Fruit fly (Drosophila melanogaster): ENCODE results near the gene Gsc.

Gsc gene

dm6 chr2L:542338-542967 lies 52.0 kb downstream of the Gsc start, which contains the start of gene lwr:
Gene lwr, minus strand, starts transcription at chr2L:542580.
- TF ChIP-seq ttk (optimal IDR thresholded peaks at IDR 0.05) (no peak), psq (optimal IDR thresholded peaks at IDR 0.05) (no peak), Sin3A (optimal IDR thresholded peaks at IDR 0.05) (no peak), insv (optimal IDR thresholded peaks at IDR 0.05) (no peak), Myc (optimal IDR thresholded peaks at IDR 0.05) (no peak), h (optimal IDR thresholded peaks at IDR 0.05) (no peak)

DNA sequence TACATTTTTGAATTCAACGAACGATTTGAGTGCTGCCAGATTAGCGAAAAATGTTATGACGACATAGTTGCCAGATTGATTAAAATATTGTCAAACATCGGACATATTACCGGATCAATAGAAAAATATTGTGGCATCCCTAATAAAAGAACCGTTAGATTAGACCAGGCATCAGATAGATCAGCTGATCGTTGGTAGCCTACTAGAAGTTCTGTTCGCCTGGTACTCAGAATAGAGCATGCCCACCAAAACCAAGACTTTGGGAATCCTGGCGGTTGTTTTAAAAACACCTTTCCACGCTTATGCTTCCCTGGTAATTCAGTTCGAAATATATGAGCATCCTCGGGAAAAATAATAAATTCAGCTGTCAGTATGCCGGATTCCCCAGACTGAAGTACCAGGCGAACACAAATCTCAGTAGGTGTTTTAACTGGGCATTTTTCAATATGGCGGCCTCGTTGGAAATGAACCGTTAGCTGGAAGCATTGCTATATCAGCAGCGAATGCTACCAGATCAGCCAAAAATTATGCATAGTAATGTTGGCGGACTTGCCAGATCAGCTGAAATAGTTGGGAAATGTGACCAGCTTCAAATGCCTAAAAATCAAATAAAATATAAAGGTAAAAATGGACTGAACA lies 53.8 kb downstream of the Gsc start:
- TF ChIP-seq ttk (optimal IDR thresholded peaks at IDR 0.05) (no peak), psq (optimal IDR thresholded peaks at IDR 0.05) (no peak), insv (optimal IDR thresholded peaks at IDR 0.05) (no peak), h (optimal IDR thresholded peaks at IDR 0.05) (no peak), Sin3A (optimal IDR thresholded peaks at IDR 0.05) (no peak), Myc (optimal IDR thresholded peaks at IDR 0.05) (no peak)

DNA sequence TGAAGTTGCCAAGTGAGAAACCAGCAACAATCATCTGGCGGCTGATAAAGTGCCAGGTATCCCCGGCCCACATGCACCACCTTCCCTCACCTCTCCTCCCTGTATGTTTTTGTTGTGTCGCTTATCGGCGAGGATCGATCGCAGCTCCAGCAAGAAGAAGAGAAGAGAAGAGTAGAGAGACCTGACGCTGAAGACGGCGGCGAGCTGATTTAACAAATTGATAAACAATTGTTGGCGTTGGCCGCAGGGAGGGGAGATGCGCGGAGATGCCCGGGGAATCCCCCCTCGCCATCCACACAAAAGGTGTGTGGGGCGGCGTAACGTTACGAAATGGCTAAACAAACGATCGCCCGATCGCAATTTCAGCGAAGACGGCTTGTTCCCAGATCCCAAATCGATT lies 60.8 kb downstream of the Gsc start:
- TF ChIP-seq Myc (optimal IDR thresholded peaks at IDR 0.05) (no peak), insv (optimal IDR thresholded peaks at IDR 0.05) (no peak), Sin3A (optimal IDR thresholded peaks at IDR 0.05) (no peak), ttk (optimal IDR thresholded peaks at IDR 0.05) (no peak), h (optimal IDR thresholded peaks at IDR 0.05) (no peak), psq (optimal IDR thresholded peaks at IDR 0.05) (no peak)
